Worm (Caenorhabditis elegans) whole organism, L2 larva: Measurements from ENCODE around the gene T16D1.1.

Experiments used
- F13H6.1 ChIP-seq: sonication (generic microtip); optimal IDR thresholded peaks from 2 replicates; lab custom pipeline; 2016; ENCODE audit warnings: missing genetic modification characterization, missing compliant biosample characterization
- ama-1 ChIP-seq: fragments of 150-350 bp; optimal IDR thresholded peaks from 2 replicates; lab custom pipeline; 2018; ENCODE audit warnings: inconsistent platforms
- crh-2 ChIP-seq: sonication (generic microtip); optimal IDR thresholded peaks from 2 replicates; lab custom pipeline; 2017; ENCODE audit warnings: missing biosample characterization, missing genetic modification characterization
- elt-3 ChIP-seq: sonication (generic microtip); optimal IDR thresholded peaks from 2 replicates; lab custom pipeline; 2017; ENCODE audit warnings: missing biosample characterization, missing genetic modification characterization
- fos-1 ChIP-seq: fragments of 150-350 bp; optimal IDR thresholded peaks from 2 replicates; lab custom pipeline; 2014; ENCODE audit warnings: missing biosample characterization, missing genetic modification characterization
- nhr-11 ChIP-seq: fragments of 150-350 bp; optimal IDR thresholded peaks from 2 replicates; lab custom pipeline; 2014; ENCODE audit warnings: missing biosample characterization, missing genetic modification characterization
- nhr-12 ChIP-seq: fragments of 150-350 bp; optimal IDR thresholded peaks from 2 replicates; lab custom pipeline; 2014; ENCODE audit warnings: missing biosample characterization, missing genetic modification characterization
- nhr-129 ChIP-seq: fragments of 150-350 bp; optimal IDR thresholded peaks from 2 replicates; lab custom pipeline; 2014; ENCODE audit warnings: missing biosample characterization, missing genetic modification characterization
- nhr-21 ChIP-seq: fragments of 150-350 bp; optimal IDR thresholded peaks from 2 replicates; lab custom pipeline; 2014; ENCODE audit warnings: missing biosample characterization, missing genetic modification characterization
- nhr-23 ChIP-seq: fragments of 150-350 bp; optimal IDR thresholded peaks from 2 replicates; lab custom pipeline; 2014; ENCODE audit warnings: missing biosample characterization, missing genetic modification reagents, missing genetic modification characterization
- nhr-77 ChIP-seq: fragments of 150-350 bp; optimal IDR thresholded peaks from 2 replicates; lab custom pipeline; 2014; ENCODE audit warnings: missing biosample characterization, missing genetic modification characterization
- skn-1 ChIP-seq: sonication (generic microtip); optimal IDR thresholded peaks from 2 replicates; lab custom pipeline; 2017; ENCODE audit warnings: missing biosample characterization, missing genetic modification characterization
- sma-9 ChIP-seq, 2 experiments: fragments of 150-350 bp in 1 of 2; sonication (generic microtip) in 1 of 2; optimal IDR thresholded peaks; 2 replicates each; lab custom pipeline; 2014 to 2016; ENCODE audit warnings: missing genetic modification characterization in 2 of 2, mild to moderate bottlenecking in 1 of 2, missing biosample characterization in 1 of 2, missing compliant biosample characterization in 1 of 2, missing genetic modification reagents in 1 of 2, moderate library complexity in 1 of 2
- ztf-11 ChIP-seq: sonication (generic microtip); optimal IDR thresholded peaks from 2 replicates; lab custom pipeline; 2017; ENCODE audit warnings: missing biosample characterization, missing genetic modification characterization

DNA sequence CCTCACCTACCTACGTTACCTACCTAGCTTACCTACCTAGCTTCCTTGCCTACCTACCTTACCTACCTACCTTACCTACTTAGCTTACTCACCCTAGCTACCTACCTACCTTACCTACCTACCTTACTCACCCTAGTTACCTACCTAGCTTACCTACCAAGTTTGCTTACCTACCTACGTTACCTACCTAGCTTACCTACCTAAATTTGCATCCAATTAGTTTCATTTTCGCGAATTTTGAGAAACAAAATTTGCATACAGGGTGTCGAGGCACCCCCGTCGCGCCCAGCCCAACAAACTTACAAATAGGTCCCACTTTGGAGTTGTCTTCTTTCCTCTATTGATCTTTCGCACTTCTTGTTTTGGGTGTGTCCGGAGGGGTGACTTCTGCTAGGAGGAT, 27.5 kb upstream of the T16D1.1 start:
- TF ChIP-seq nhr-12 (tag; lab: Kevin White, UChicago), result no peak
- no peak for TF ChIP-seq skn-1 (tag; lab: Kevin White, UChicago)
- no peak for TF ChIP-seq elt-3 (tag; lab: Kevin White, UChicago)
- TF ChIP-seq fos-1, result no peak
- TF ChIP-seq ama-1 (lab: Kevin White, UChicago), result no peak
- no peak for TF ChIP-seq sma-9 (GFP tag; optimal IDR thresholded peaks at IDR 0.05; lab: Kevin White, UChicago)
- TF ChIP-seq sma-9 (tag; optimal IDR thresholded peaks at IDR 0.05; lab: Kevin White, UChicago), result no peak
- no peak for TF ChIP-seq crh-2 (tag; lab: Kevin White, UChicago)
- no peak for TF ChIP-seq nhr-129 (tag; lab: Kevin White, UChicago)
- no peak for TF ChIP-seq nhr-77 (tag; lab: Kevin White, UChicago)
- TF ChIP-seq ztf-11 (tag; lab: Kevin White, UChicago), result no peak
- no peak for TF ChIP-seq nhr-21
- no peak for TF ChIP-seq F13H6.1 (tag; lab: Kevin White, UChicago)
- no peak for TF ChIP-seq nhr-23
- TF ChIP-seq nhr-11, result no peak
